Fruit fly (Drosophila melanogaster): Measurements from ENCODE around the gene He.
A peak's percentile ranks its signal among the peaks of the same experiment; 100 is the strongest.

Gene He

DNA sequence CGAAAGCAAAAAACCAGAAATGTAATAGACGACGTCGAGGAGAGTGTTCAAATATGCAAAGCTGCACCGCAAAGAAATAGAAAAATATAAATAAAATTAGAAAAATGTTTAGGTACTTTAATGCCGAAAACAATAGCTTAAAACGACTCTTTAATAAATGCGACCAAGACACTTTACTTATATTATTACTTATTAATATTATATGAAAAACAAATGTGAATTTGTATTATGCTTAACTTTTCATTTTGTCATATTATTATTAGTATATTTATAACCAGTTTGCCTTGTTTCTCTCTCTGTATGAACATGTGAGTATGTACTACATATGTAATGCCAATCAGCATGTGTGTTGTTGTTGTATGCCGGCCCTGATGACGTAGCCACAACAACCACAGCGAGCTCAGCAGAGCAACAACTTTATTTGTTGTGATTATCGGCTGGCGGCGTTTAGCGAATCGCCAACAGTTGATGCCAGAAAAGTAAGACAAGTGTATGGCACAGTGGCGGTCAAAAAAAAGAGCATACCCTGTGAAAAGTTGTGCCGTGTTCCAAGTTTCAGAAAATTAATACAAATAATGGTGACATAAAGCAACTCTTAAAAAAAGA is 49.5 kb upstream of the He start (continued):
- TF ChIP-seq ara (GFP tag; IDR thresholded peaks at IDR 0.05) (peak; percentile 89), vnd (GFP tag; IDR thresholded peaks at IDR 0.05; ENCODE audit: partially characterized antibody) (no peak), CG10959 (GFP tag; IDR thresholded peaks at IDR 0.05) (peak; percentile 60), Sin3A (optimal IDR thresholded peaks at IDR 0.05) (no peak), NC2β (GFP tag; optimal IDR thresholded peaks at IDR 0.05) (no peak), CG6813 (GFP tag; optimal IDR thresholded peaks at IDR 0.05) (peak; percentile 90), CG12769 (tag; optimal IDR thresholded peaks at IDR 0.05) (peak; percentile 69), dpn (GFP tag; optimal IDR thresholded peaks at IDR 0.05) (peak; percentile 31 to 86), NK7.1 (GFP tag; optimal IDR thresholded peaks at IDR 0.05) (no peak), Poxn (GFP tag; IDR thresholded peaks at IDR 0.05) (peak; percentile 74), CG8478 (optimal IDR thresholded peaks at IDR 0.05) (no peak), Elba2 (GFP tag; optimal IDR thresholded peaks at IDR 0.05) (peak; percentile 16), Xbp1 (GFP tag; optimal IDR thresholded peaks at IDR 0.05) (peak; percentile 78), zfh1 (GFP tag; IDR thresholded peaks at IDR 0.05) (peak; percentile 87), Chrac-16 (GFP tag; optimal IDR thresholded peaks at IDR 0.05) (peak; percentile 61), CG12155 (GFP tag; optimal IDR thresholded peaks at IDR 0.05) (peak; percentile 78), al (GFP tag; IDR thresholded peaks at IDR 0.05) (peak; percentile 93), crol (GFP tag; IDR thresholded peaks at IDR 0.05) (no peak), CG13775 (GFP tag; optimal IDR thresholded peaks at IDR 0.05) (peak; percentile 90), disco-r (GFP tag; optimal IDR thresholded peaks at IDR 0.05) (peak; percentile 15), CG4617 (GFP tag; optimal IDR thresholded peaks at IDR 0.05; ENCODE audit: borderline replicate concordance) (peak; percentile 41), corto (GFP tag; optimal IDR thresholded peaks at IDR 0.05) (no peak), Atf3 (GFP tag; optimal IDR thresholded peaks at IDR 0.05) (peak; percentile 49), CG15601 (tag; optimal IDR thresholded peaks at IDR 0.05) (peak; percentile 96), CG17912 (GFP tag; optimal IDR thresholded peaks at IDR 0.05) (no peak), CG10267 (tag; optimal IDR thresholded peaks at IDR 0.05) (peak; percentile 88), shn (GFP tag; optimal IDR thresholded peaks at IDR 0.05) (peak; percentile 64), CG1233 (GFP tag; optimal IDR thresholded peaks at IDR 0.05) (peak; percentile 94), sr (GFP tag; IDR thresholded peaks at IDR 0.05) (peak; percentile 64; the same call in 2 of the 3 replicates), Dip2 (GFP tag; IDR thresholded peaks at IDR 0.05) (peak; percentile 61), Myb (GFP tag; optimal IDR thresholded peaks at IDR 0.05) (peak; percentile 23), Eip74EF (GFP tag; optimal IDR thresholded peaks at IDR 0.05) (peak in 1 of 2 experiments; percentile 97), HLH54F (GFP tag; optimal IDR thresholded peaks at IDR 0.05) (no peak), gt (GFP tag; IDR thresholded peaks at IDR 0.05) (peak; percentile 79), Meics (GFP tag; optimal IDR thresholded peaks at IDR 0.05) (peak; percentile 97), Blimp-1 (GFP tag; optimal IDR thresholded peaks at IDR 0.05) (peak; percentile 93), CG15479 (GFP tag; optimal IDR thresholded peaks at IDR 0.05) (no peak), CG10431 (GFP tag; optimal IDR thresholded peaks at IDR 0.05) (peak; percentile 75), nerfin-1 (tag; optimal IDR thresholded peaks at IDR 0.05) (peak; percentile 94), maf-S (GFP tag; optimal IDR thresholded peaks at IDR 0.05) (peak; percentile 24), lov (optimal IDR thresholded peaks at IDR 0.05) (no peak), lov (GFP tag; IDR thresholded peaks at IDR 0.05) (peak; percentile 84), Pdp1 (GFP tag; optimal IDR thresholded peaks at IDR 0.05) (peak; percentile 58 to 71), CG12942 (GFP tag; optimal IDR thresholded peaks at IDR 0.05) (peak; percentile 83), CG7556 (GFP tag; optimal IDR thresholded peaks at IDR 0.05) (peak; percentile 98), CG12104 (GFP tag; optimal IDR thresholded peaks at IDR 0.05) (peak; percentile 87), NfI (GFP tag; optimal IDR thresholded peaks at IDR 0.05) (peak; percentile 93), kah (GFP tag; optimal IDR thresholded peaks at IDR 0.05) (peak; percentile 87), CG14014 (GFP tag; IDR thresholded peaks at IDR 0.05) (peak; percentile 88), NC2α (GFP tag; optimal IDR thresholded peaks at IDR 0.05) (no peak), fd102C (GFP tag; optimal IDR thresholded peaks at IDR 0.05) (no peak)

Measured in whole organism, embryonic.